Fruit fly (Drosophila melanogaster) whole organism, embryonic: ENCODE data around the gene dmrt11E.

Experiments used
- Asciz ChIP-seq: fragments of 200-800 bp; sonication (Bioruptor generic); optimal IDR thresholded peaks from 2 replicates; lab custom pipeline; 2017; ENCODE audit warnings: missing biosample characterization, mild to moderate bottlenecking, missing genetic modification characterization, missing genetic modification reagents
- CG12769 ChIP-seq: fragments of 200-800 bp; sonication (Bioruptor generic); optimal IDR thresholded peaks from 2 replicates; lab custom pipeline; 2019; ENCODE audit warnings: missing biosample characterization, mild to moderate bottlenecking, missing genetic modification characterization, moderate library complexity
- CG15479 ChIP-seq: fragments of 200-800 bp; sonication (Bioruptor generic); optimal IDR thresholded peaks from 3 replicates; lab custom pipeline; 2019; ENCODE audit warnings: missing biosample characterization, mild to moderate bottlenecking, missing genetic modification characterization, moderate library complexity
- Dbx ChIP-seq: fragments of 200-800 bp; sonication (Bioruptor generic); IDR thresholded peaks from 3 replicates; pipeline ENCODE4 v1.3.6; 2022; ENCODE audit warnings: missing biosample characterization, missing genetic modification characterization
- Dfd ChIP-seq, 2 experiments: fragments of >200 bp; optimal IDR thresholded peaks; 2 replicates each; lab custom pipeline; 2017; ENCODE audit warnings: missing biosample characterization in 2 of 2, missing genetic modification characterization in 2 of 2
- Dip2 ChIP-seq: fragments of 200-800 bp; sonication (Bioruptor generic); IDR thresholded peaks from 2 replicates; pipeline ENCODE4 v1.3.6; 2022; ENCODE audit warnings: missing biosample characterization, missing genetic modification characterization
- E2f2 ChIP-seq: fragments of 200-800 bp; sonication (Bioruptor generic); IDR thresholded peaks from 2 replicates; pipeline ENCODE4 v1.3.6; 2022; ENCODE audit warnings: missing biosample characterization, missing genetic modification characterization
- H15 ChIP-seq: fragments of 200-800 bp; sonication (Bioruptor generic); IDR thresholded peaks from 3 replicates; pipeline ENCODE4 v1.3.6; 2022; ENCODE audit warnings: missing biosample characterization, missing genetic modification characterization
- HmgD ChIP-seq: fragments of 200-800 bp; sonication (Bioruptor generic); optimal IDR thresholded peaks from 3 replicates; lab custom pipeline; 2016; ENCODE audit warnings: missing biosample characterization, missing genetic modification characterization
- Hr78 ChIP-seq, 2 experiments: fragments of 200-800 bp in 1 of 2; fragments of >200 bp in 1 of 2; sonication (Bioruptor generic) in 1 of 2; optimal IDR thresholded peaks; 2 replicates each; lab custom pipeline; 2017 to 2019; ENCODE audit warnings: missing biosample characterization in 2 of 2, missing genetic modification characterization in 2 of 2, mild to moderate bottlenecking in 1 of 2, moderate library complexity in 1 of 2
- Vsx1 ChIP-seq: fragments of 200-800 bp; sonication (Bioruptor generic); optimal IDR thresholded peaks from 2 replicates; lab custom pipeline; 2017; ENCODE audit warnings: missing biosample characterization, mild to moderate bottlenecking, missing genetic modification characterization, missing genetic modification reagents
- ci ChIP-seq: fragments of 200-800 bp; sonication (Bioruptor generic); IDR thresholded peaks from 3 replicates; pipeline ENCODE4 v1.3.6; 2022; ENCODE audit warnings: missing biosample characterization, missing genetic modification characterization
- fru ChIP-seq: fragments of >200 bp; optimal IDR thresholded peaks from 2 replicates; lab custom pipeline; 2017
- pho ChIP-seq: fragments of 200-800 bp; sonication (Bioruptor generic); optimal IDR thresholded peaks from 2 replicates; lab custom pipeline; 2016; ENCODE audit warnings: missing biosample characterization, missing genetic modification characterization

dm6 chrX:13358948-13359347, 9.0 kb upstream of the dmrt11E start, which contains the start of gene Syt12:
- TF ChIP-seq HmgD (no peak), E2f2 (GFP tag; lab: Robert Waterston, UW) (no peak), CG15479 (no peak), Dip2 (GFP tag; lab: Robert Waterston, UW) (no peak), Vsx1 (GFP tag; lab: Kevin White, UChicago) (no peak), Hr78 (GFP tag; optimal IDR thresholded peaks at IDR 0.05; lab: Kevin White, UChicago) (no peak), ci (GFP tag; lab: Robert Waterston, UW) (no peak), Dfd (GFP tag; optimal IDR thresholded peaks at IDR 0.05; lab: Kevin White, UChicago) (no peak), CG12769 (no peak), H15 (no peak), Dbx (no peak), Asciz (GFP tag; lab: Kevin White, UChicago) (no peak), pho (GFP tag; lab: Kevin White, UChicago) (no peak), fru (lab: Kevin White, UChicago) (no peak)
